Worm (Caenorhabditis elegans): ENCODE data around the gene nos-2.

DNA sequence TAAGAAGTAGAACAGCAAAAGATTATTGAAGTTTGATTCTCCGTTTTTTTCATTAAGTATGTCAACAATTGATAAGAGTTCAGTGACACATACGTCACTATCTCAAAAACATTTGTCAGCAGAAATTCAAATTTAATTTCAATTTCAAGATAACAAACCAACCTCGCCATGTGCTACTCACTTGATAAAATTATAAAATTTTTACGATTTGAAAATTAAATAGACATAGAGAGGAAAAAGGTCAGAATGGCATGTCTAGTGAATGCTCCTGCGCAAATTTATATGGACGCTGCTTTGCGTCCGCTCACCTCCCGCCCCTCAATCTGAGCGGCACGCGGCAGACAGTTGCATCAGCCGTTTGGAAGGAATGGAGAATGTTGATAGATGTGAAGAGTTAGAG, 5.2 kb upstream of the nos-2 start:
- TF ChIP-seq unc-62 (GFP tag; optimal IDR thresholded peaks at IDR 0.05) = no peak
- no peak for TF ChIP-seq him-1 (tag; optimal IDR thresholded peaks at IDR 0.05)
- TF ChIP-seq B0019.2 (GFP tag; conservative IDR thresholded peaks at IDR 0.05) = no peak
- no peak for TF ChIP-seq B0261.1 (tag; optimal IDR thresholded peaks at IDR 0.05)
- TF ChIP-seq lin-40 (tag; optimal IDR thresholded peaks at IDR 0.05) = no peak
- TF ChIP-seq Y95B8A.8 (GFP tag; IDR thresholded peaks at IDR 0.05) = no peak
- TF ChIP-seq C06A6.2 (GFP tag; conservative IDR thresholded peaks at IDR 0.05) = peak; percentile 39; the same call in 1 of the 2 replicates
- no peak for TF ChIP-seq K11D2.4 (GFP tag; IDR thresholded peaks at IDR 0.05)

Measured in whole organism, young adult.